Fruit fly (Drosophila melanogaster) whole organism, embryonic: ENCODE data around the gene CG31922.

Source experiments
- Ada2b ChIP-seq: fragments of 200-800 bp; sonication (Bioruptor generic); IDR thresholded peaks from 2 replicates; pipeline ENCODE4 v1.3.6; 2022; ENCODE audit warnings: missing biosample characterization, missing genetic modification characterization
- Atf-2 ChIP-seq: fragments of 200-800 bp; sonication (Bioruptor generic); optimal IDR thresholded peaks from 2 replicates; lab custom pipeline; 2016; ENCODE audit warnings: missing biosample characterization, missing genetic modification characterization
- B-H1 ChIP-seq: fragments of 200-800 bp; sonication (Bioruptor generic); IDR thresholded peaks from 3 replicates; pipeline ENCODE4 v1.3.6; 2022; ENCODE audit warnings: missing biosample characterization, missing genetic modification characterization
- Bdp1 ChIP-seq: fragments of 200-800 bp; sonication (Bioruptor generic); optimal IDR thresholded peaks from 3 replicates; lab custom pipeline; 2016; ENCODE audit warnings: missing biosample characterization, missing genetic modification characterization
- CG10267 ChIP-seq: fragments of 200-800 bp; sonication (Bioruptor generic); optimal IDR thresholded peaks from 2 replicates; lab custom pipeline; 2018; ENCODE audit warnings: missing biosample characterization, mild to moderate bottlenecking, missing genetic modification characterization, moderate library complexity
- CG10431 ChIP-seq: fragments of 200-800 bp; sonication (Bioruptor generic); optimal IDR thresholded peaks from 3 replicates; lab custom pipeline; 2018; ENCODE audit warnings: missing biosample characterization, mild to moderate bottlenecking, missing genetic modification characterization
- CG11085 ChIP-seq: fragments of 200-800 bp; sonication (Bioruptor generic); IDR thresholded peaks from 2 replicates; pipeline ENCODE4 v1.3.6; 2022; ENCODE audit warnings: missing biosample characterization, missing genetic modification characterization
- CG12104 ChIP-seq: fragments of 200-800 bp; sonication (Bioruptor generic); optimal IDR thresholded peaks from 3 replicates; lab custom pipeline; 2016; ENCODE audit warnings: missing biosample characterization, missing genetic modification characterization
- CG14710 ChIP-seq: fragments of 200-800 bp; sonication (Bioruptor generic); optimal IDR thresholded peaks from 3 replicates; lab custom pipeline; 2019; ENCODE audit warnings: missing biosample characterization, mild to moderate bottlenecking, missing genetic modification characterization, moderate library complexity
- CG14860 ChIP-seq: fragments of 200-800 bp; sonication (Bioruptor generic); IDR thresholded peaks from 3 replicates; pipeline ENCODE4 v1.3.6; 2022; ENCODE audit warnings: missing biosample characterization, missing genetic modification characterization; ENCODE audit not compliant: partially characterized antibody
- CG14965 ChIP-seq: fragments of 200-800 bp; sonication (Bioruptor generic); optimal IDR thresholded peaks from 2 replicates; lab custom pipeline; 2016; ENCODE audit warnings: missing biosample characterization, missing genetic modification characterization, borderline replicate concordance
- CG15514 ChIP-seq: fragments of 200-800 bp; sonication (Bioruptor generic); optimal IDR thresholded peaks from 3 replicates; lab custom pipeline; 2017; ENCODE audit warnings: missing biosample characterization, missing genetic modification characterization, mild to moderate bottlenecking, moderate library complexity, missing genetic modification reagents
- CG1792 ChIP-seq: fragments of 200-800 bp; sonication (Bioruptor generic); optimal IDR thresholded peaks from 2 replicates; lab custom pipeline; 2016; ENCODE audit warnings: missing biosample characterization, missing genetic modification characterization
- CG2202 ChIP-seq: fragments of 200-800 bp; sonication (Bioruptor generic); optimal IDR thresholded peaks from 2 replicates; lab custom pipeline; 2018; ENCODE audit warnings: missing biosample characterization, mild to moderate bottlenecking, missing genetic modification characterization
- CG2889 ChIP-seq: fragments of 200-800 bp; sonication (Bioruptor generic); IDR thresholded peaks from 3 replicates; pipeline ENCODE4 v1.3.6; 2022; ENCODE audit warnings: missing biosample characterization, missing genetic modification characterization
- CG3163 ChIP-seq: fragments of 200-800 bp; sonication (Bioruptor generic); optimal IDR thresholded peaks from 3 replicates; lab custom pipeline; 2016; ENCODE audit warnings: missing biosample characterization, missing genetic modification characterization
- CG32532 ChIP-seq: fragments of 200-800 bp; sonication (Bioruptor generic); IDR thresholded peaks from 2 replicates; pipeline ENCODE4 v1.3.6; 2022; ENCODE audit warnings: missing biosample characterization, missing genetic modification characterization
- CG34376 ChIP-seq: fragments of 200-800 bp; sonication (Bioruptor generic); optimal IDR thresholded peaks from 2 replicates; lab custom pipeline; 2018; ENCODE audit warnings: missing biosample characterization, mild to moderate bottlenecking, missing genetic modification characterization
- CG3847 ChIP-seq: fragments of 200-800 bp; sonication (Bioruptor generic); IDR thresholded peaks from 2 replicates; pipeline ENCODE4 v1.3.6; 2022; ENCODE audit warnings: missing biosample characterization, missing genetic modification characterization
- CG4854 ChIP-seq: fragments of 200-800 bp; sonication (Bioruptor generic); optimal IDR thresholded peaks from 2 replicates; lab custom pipeline; 2016; ENCODE audit warnings: missing biosample characterization, missing genetic modification characterization, inconsistent platforms
- CG7786 ChIP-seq: fragments of 200-800 bp; sonication (Bioruptor generic); optimal IDR thresholded peaks from 2 replicates; lab custom pipeline; 2016; ENCODE audit warnings: missing biosample characterization, missing genetic modification characterization
- CG8290 ChIP-seq, 3 experiments: fragments of 200-800 bp; sonication (Bioruptor generic); optimal IDR thresholded peaks; 2 replicates each; lab custom pipeline; 2016 to 2019; ENCODE audit warnings: missing biosample characterization in 3 of 3, missing genetic modification characterization in 3 of 3, mild to moderate bottlenecking in 2 of 3, moderate library complexity in 1 of 3
- CkIIα-i1 ChIP-seq: fragments of 200-800 bp; sonication (Bioruptor generic); IDR thresholded peaks from 2 replicates; pipeline ENCODE4 v1.3.6; 2022; ENCODE audit warnings: missing biosample characterization, missing genetic modification characterization
- Dip2 ChIP-seq: fragments of 200-800 bp; sonication (Bioruptor generic); IDR thresholded peaks from 2 replicates; pipeline ENCODE4 v1.3.6; 2022; ENCODE audit warnings: missing biosample characterization, missing genetic modification characterization
- Dref ChIP-seq: fragments of 200-800 bp; sonication (Bioruptor generic); IDR thresholded peaks from 2 replicates; pipeline ENCODE4 v1.3.6; 2022; ENCODE audit warnings: missing biosample characterization, missing genetic modification characterization
- Gug ChIP-seq: fragments of 200-800 bp; sonication (Bioruptor generic); IDR thresholded peaks from 4 replicates; pipeline ENCODE4 v1.3.6; 2022; ENCODE audit warnings: missing biosample characterization, missing genetic modification characterization
- HLH3B ChIP-seq: fragments of 200-800 bp; sonication (Bioruptor generic); IDR thresholded peaks from 2 replicates; pipeline ENCODE4 v1.3.6; 2022; ENCODE audit warnings: missing biosample characterization, missing genetic modification characterization
- Kr ChIP-seq: fragments of 200-800 bp; sonication (Bioruptor generic); optimal IDR thresholded peaks from 2 replicates; lab custom pipeline; 2017; ENCODE audit warnings: missing biosample characterization, mild to moderate bottlenecking, missing genetic modification characterization
- Lhr ChIP-seq: fragments of 200-800 bp; sonication (Bioruptor generic); optimal IDR thresholded peaks from 3 replicates; lab custom pipeline; 2017; ENCODE audit warnings: mild to moderate bottlenecking, missing biosample characterization, missing genetic modification reagents, missing genetic modification characterization
- Lpt ChIP-seq: fragments of >200 bp; optimal IDR thresholded peaks from 2 replicates; lab custom pipeline; 2018; ENCODE audit warnings: missing biosample characterization, missing genetic modification characterization
- NfI ChIP-seq: fragments of 200-800 bp; sonication (Bioruptor generic); optimal IDR thresholded peaks from 3 replicates; lab custom pipeline; 2018; ENCODE audit warnings: missing biosample characterization, mild to moderate bottlenecking, missing genetic modification characterization, moderate library complexity
- Optix ChIP-seq: fragments of 200-800 bp; sonication (Bioruptor generic); IDR thresholded peaks from 3 replicates; pipeline ENCODE4 v1.3.6; 2022; ENCODE audit warnings: missing biosample characterization, missing genetic modification characterization
- amos ChIP-seq: fragments of 200-800 bp; sonication (Bioruptor generic); IDR thresholded peaks from 2 replicates; pipeline ENCODE4 v1.3.6; 2022; ENCODE audit warnings: missing biosample characterization, missing genetic modification characterization; ENCODE audit not compliant: partially characterized antibody
- ap ChIP-seq: fragments of 200-800 bp; sonication (Bioruptor generic); IDR thresholded peaks from 2 replicates; pipeline ENCODE4 v1.3.6; 2022; ENCODE audit warnings: missing biosample characterization, missing genetic modification characterization
- chinmo ChIP-seq: fragments of 200-800 bp; sonication (Bioruptor generic); IDR thresholded peaks from 4 replicates; pipeline ENCODE4 v1.3.6; 2022; ENCODE audit warnings: missing biosample characterization, missing genetic modification characterization; ENCODE audit not compliant: partially characterized antibody
- dpn ChIP-seq, 2 experiments: fragments of 200-800 bp; sonication (Bioruptor generic); optimal IDR thresholded peaks; 3 replicates each; lab custom pipeline; 2016; ENCODE audit warnings: missing biosample characterization in 2 of 2, missing genetic modification characterization in 2 of 2
- emc ChIP-seq: fragments of 200-800 bp; sonication (Bioruptor generic); optimal IDR thresholded peaks from 2 replicates; lab custom pipeline; 2016; ENCODE audit warnings: missing biosample characterization, missing genetic modification characterization
- en ChIP-seq: fragments of 200-800 bp; sonication (Bioruptor generic); optimal IDR thresholded peaks from 2 replicates; lab custom pipeline; 2016; ENCODE audit warnings: missing biosample characterization, missing genetic modification characterization
- fd102C ChIP-seq: fragments of 200-800 bp; sonication (Bioruptor generic); optimal IDR thresholded peaks from 2 replicates; lab custom pipeline; 2018; ENCODE audit warnings: missing biosample characterization, mild to moderate bottlenecking, missing genetic modification characterization, moderate library complexity
- ftz-f1 ChIP-seq: fragments of 200-800 bp; sonication (Bioruptor generic); optimal IDR thresholded peaks from 2 replicates; lab custom pipeline; 2016; ENCODE audit warnings: missing biosample characterization, missing genetic modification characterization
- fu2 ChIP-seq: fragments of 200-800 bp; sonication (Bioruptor generic); optimal IDR thresholded peaks from 2 replicates; lab custom pipeline; 2016; ENCODE audit warnings: missing biosample characterization, missing genetic modification characterization
- h ChIP-seq: fragments of >200 bp; optimal IDR thresholded peaks from 2 replicates; lab custom pipeline; 2017
- lab ChIP-seq: fragments of 200-800 bp; sonication (Bioruptor generic); optimal IDR thresholded peaks from 3 replicates; lab custom pipeline; 2017; ENCODE audit warnings: missing biosample characterization, missing genetic modification characterization, mild to moderate bottlenecking, moderate library complexity, missing genetic modification reagents
- pb ChIP-seq: fragments of 200-800 bp; sonication (Bioruptor generic); optimal IDR thresholded peaks from 3 replicates; lab custom pipeline; 2016; ENCODE audit warnings: missing biosample characterization, missing genetic modification characterization
- sima ChIP-seq: fragments of 200-800 bp; sonication (Bioruptor generic); optimal IDR thresholded peaks from 2 replicates; lab custom pipeline; 2016; ENCODE audit warnings: missing biosample characterization, missing genetic modification characterization
- slbo ChIP-seq: fragments of 200-800 bp; sonication (Bioruptor generic); IDR thresholded peaks from 2 replicates; pipeline ENCODE4 v1.3.6; 2022; ENCODE audit warnings: missing biosample characterization, missing genetic modification characterization
- so ChIP-seq: fragments of 200-800 bp; sonication (Bioruptor generic); IDR thresholded peaks from 3 replicates; pipeline ENCODE4 v1.3.6; 2022; ENCODE audit warnings: missing biosample characterization, missing genetic modification characterization
- trh ChIP-seq: fragments of 200-800 bp; sonication (Bioruptor generic); optimal IDR thresholded peaks from 2 replicates; lab custom pipeline; 2016; ENCODE audit warnings: missing biosample characterization, missing genetic modification characterization
- ttk ChIP-seq: fragments of 200-800 bp; sonication (Bioruptor generic); IDR thresholded peaks from 2 replicates; pipeline ENCODE4 v2.1.2; 2022; ENCODE audit warnings: missing biosample characterization, missing genetic modification characterization
- unc-4 ChIP-seq: fragments of 200-800 bp; sonication (Bioruptor generic); IDR thresholded peaks from 2 replicates; pipeline ENCODE4 v1.3.6; 2022; ENCODE audit warnings: missing biosample characterization, missing genetic modification characterization; ENCODE audit not compliant: partially characterized antibody
- vfl ChIP-seq: fragments of 200-800 bp; sonication (Bioruptor generic); optimal IDR thresholded peaks from 2 replicates; lab custom pipeline; 2016; ENCODE audit warnings: missing biosample characterization, missing genetic modification characterization

The CG31922 gene

dm6 chr2L:1142730-1143281 is 27.2 kb upstream of the CG31922 start, which contains the start of gene MFS3 (continued):
- peak in 1 of 2 experiments; percentile 21 for TF ChIP-seq dpn (GFP tag; optimal IDR thresholded peaks at IDR 0.05; lab: Kevin White, UChicago)
- TF ChIP-seq CG11085, result no peak
- TF ChIP-seq Dip2 (GFP tag; lab: Robert Waterston, UW), result no peak
- TF ChIP-seq fd102C, result no peak
- peak; percentile 64 for TF ChIP-seq lab (GFP tag; lab: Kevin White, UChicago)
- no peak for TF ChIP-seq sima (GFP tag; lab: Kevin White, UChicago)
- no peak for TF ChIP-seq ttk (GFP tag; lab: Robert Waterston, UW)
- no peak for TF ChIP-seq CG7786
- no peak for TF ChIP-seq Kr (GFP tag; lab: Kevin White, UChicago)
- peak; percentile 95 for TF ChIP-seq chinmo
- TF ChIP-seq vfl (GFP tag; lab: Kevin White, UChicago), result no peak
- TF ChIP-seq CG10431 (GFP tag; lab: Kevin White, UChicago), result no peak
- TF ChIP-seq HLH3B (GFP tag; lab: Robert Waterston, UW), result no peak; the same call in 1 of the 2 replicates
- no peak for TF ChIP-seq CG14710 (tag; lab: Kevin White, UChicago)
- no peak for TF ChIP-seq CG14965 (GFP tag; lab: Kevin White, UChicago)
- no peak for TF ChIP-seq pb
- no peak for TF ChIP-seq CG8290 (GFP tag; optimal IDR thresholded peaks at IDR 0.05; lab: Kevin White, UChicago)
- TF ChIP-seq CG8290 (tag; optimal IDR thresholded peaks at IDR 0.05; lab: Kevin White, UChicago), result peak in 1 of 2 experiments; percentile 67
- TF ChIP-seq emc (GFP tag; lab: Kevin White, UChicago), result no peak
- no peak for TF ChIP-seq CG10267 (tag; lab: Kevin White, UChicago)
- peak; percentile 24 for TF ChIP-seq CG34376
- no peak for TF ChIP-seq CG4854
- no peak for TF ChIP-seq en (GFP tag; lab: Kevin White, UChicago)
- TF ChIP-seq CG3163 (GFP tag; lab: Kevin White, UChicago), result peak; percentile 19
- no peak for TF ChIP-seq Optix
- no peak for TF ChIP-seq Lhr (GFP tag; lab: Kevin White, UChicago)
- no peak for TF ChIP-seq fu2 (GFP tag; lab: Kevin White, UChicago)
- peak; percentile 25; the same call in 1 of the 2 replicates for TF ChIP-seq slbo
- TF ChIP-seq CG3847 (GFP tag; lab: Robert Waterston, UW), result no peak
- TF ChIP-seq Lpt (GFP tag; lab: Kevin White, UChicago), result no peak
- TF ChIP-seq Gug (GFP tag; lab: Robert Waterston, UW), result no peak
- TF ChIP-seq trh (GFP tag; lab: Kevin White, UChicago), result no peak
- TF ChIP-seq NfI (GFP tag; lab: Kevin White, UChicago), result no peak
- TF ChIP-seq CG32532 (GFP tag; lab: Robert Waterston, UW), result peak; percentile 13; the same call in 1 of the 2 replicates
- no peak for TF ChIP-seq Bdp1 (GFP tag; lab: Kevin White, UChicago)
- no peak for TF ChIP-seq Ada2b (GFP tag; lab: Robert Waterston, UW)
- no peak for TF ChIP-seq CG1792
- no peak for TF ChIP-seq h
- TF ChIP-seq ap, result no peak
- no peak for TF ChIP-seq CG2889 (GFP tag; lab: Robert Waterston, UW)
- TF ChIP-seq CG2202, result no peak
- no peak for TF ChIP-seq ftz-f1 (GFP tag; lab: Kevin White, UChicago)
- TF ChIP-seq Atf-2 (GFP tag; lab: Kevin White, UChicago), result no peak
- TF ChIP-seq CkIIα-i1 (GFP tag; lab: Robert Waterston, UW), result no peak
- 0 out of 2 replicates have a peak, but pooled peaks have one; percentile 29 for TF ChIP-seq Dref
- TF ChIP-seq CG14860 (GFP tag; lab: Robert Waterston, UW), result no peak
- TF ChIP-seq amos (GFP tag; lab: Robert Waterston, UW), result 0 out of 2 replicates have a peak, but pooled peaks have one; percentile 11
- peak; percentile 76 for TF ChIP-seq CG15514 (GFP tag; lab: Kevin White, UChicago)
- no peak for TF ChIP-seq B-H1 (GFP tag; lab: Robert Waterston, UW)
- TF ChIP-seq unc-4 (GFP tag; lab: Robert Waterston, UW), result no peak
- TF ChIP-seq CG12104 (GFP tag; lab: Kevin White, UChicago), result no peak
- peak; percentile 71; the same call in 2 of the 3 replicates for TF ChIP-seq so (GFP tag; lab: Robert Waterston, UW)
